Fruit fly (Drosophila melanogaster): ENCODE results near the gene ATPsynE.

Gene ATPsynE

DNA sequence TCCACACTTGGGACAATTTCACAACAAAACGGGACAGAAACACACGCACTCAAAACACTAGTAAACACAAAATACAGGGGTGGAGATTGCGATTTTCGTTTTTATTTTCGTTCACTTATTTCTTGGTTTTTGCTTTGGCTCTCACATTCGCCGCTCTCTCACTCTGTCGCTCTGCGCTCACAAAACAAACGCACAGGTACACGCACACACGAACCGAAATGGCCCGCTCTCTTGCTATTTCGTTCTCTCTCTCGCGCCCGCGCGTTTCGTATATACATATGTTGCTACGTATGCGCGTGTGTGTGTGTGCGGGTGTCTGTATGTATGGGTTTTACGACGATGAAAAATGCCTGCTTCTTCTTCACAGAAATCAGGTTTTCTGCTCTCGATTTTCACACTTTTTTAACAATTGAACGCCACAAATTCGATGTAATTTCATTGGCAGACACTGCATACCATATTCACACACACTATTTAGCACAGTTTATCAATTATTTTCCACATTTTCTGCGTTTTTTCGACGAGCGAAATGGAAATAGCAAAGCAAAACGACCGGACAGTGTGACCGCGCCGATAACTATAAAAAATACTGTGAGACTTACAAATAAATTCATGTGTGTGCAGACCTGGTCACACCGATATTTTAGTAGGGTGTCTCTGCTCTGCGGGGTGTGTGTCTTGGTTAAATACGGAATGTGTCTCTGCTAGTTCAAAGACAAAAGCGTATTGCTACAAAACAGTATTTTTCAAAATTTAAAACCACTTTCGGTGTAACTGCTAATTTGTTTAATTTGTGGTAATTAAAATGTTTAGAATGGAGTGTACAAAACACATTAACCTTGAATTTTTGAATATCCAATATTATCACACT, 40.2 kb upstream of the ATPsynE start, which contains the start of gene trx (continued):
- TF ChIP-seq CG15269 (tag; optimal IDR thresholded peaks at IDR 0.05) (no peak), CG10209 (GFP tag; optimal IDR thresholded peaks at IDR 0.05) (no peak), gsb (GFP tag; IDR thresholded peaks at IDR 0.05) (no peak), al (GFP tag; IDR thresholded peaks at IDR 0.05) (no peak), CG4328 (GFP tag; optimal IDR thresholded peaks at IDR 0.05) (no peak), sisA (GFP tag; IDR thresholded peaks at IDR 0.05) (no peak), CG4360 (GFP tag; IDR thresholded peaks at IDR 0.05) (no peak), Optix (GFP tag; IDR thresholded peaks at IDR 0.05) (no peak), CG3838 (GFP tag; optimal IDR thresholded peaks at IDR 0.05) (no peak), ap (GFP tag; IDR thresholded peaks at IDR 0.05) (no peak), psq (GFP tag; optimal IDR thresholded peaks at IDR 0.05) (peak; percentile 70), CG8388 (GFP tag; optimal IDR thresholded peaks at IDR 0.05) (no peak), CG3995 (GFP tag; optimal IDR thresholded peaks at IDR 0.05) (no peak), CG14667 (GFP tag; IDR thresholded peaks at IDR 0.05) (no peak), Mrtf (GFP tag; IDR thresholded peaks at IDR 0.05) (no peak), ttk (GFP tag; IDR thresholded peaks at IDR 0.05) (no peak), ems (GFP tag; optimal IDR thresholded peaks at IDR 0.05) (no peak), Pdp1 (GFP tag; optimal IDR thresholded peaks at IDR 0.05) (peak in 1 of 2 experiments; percentile 46), Hand (GFP tag; optimal IDR thresholded peaks at IDR 0.05) (no peak), CG7556 (GFP tag; optimal IDR thresholded peaks at IDR 0.05) (no peak), YL-1 (GFP tag; optimal IDR thresholded peaks at IDR 0.05) (peak; percentile 88), ind (GFP tag; optimal IDR thresholded peaks at IDR 0.05) (no peak), Fer1 (GFP tag; optimal IDR thresholded peaks at IDR 0.05) (peak; percentile 10), NC2β (GFP tag; optimal IDR thresholded peaks at IDR 0.05) (peak; percentile 16), ara (GFP tag; IDR thresholded peaks at IDR 0.05) (no peak), tup (GFP tag; optimal IDR thresholded peaks at IDR 0.05) (no peak), HmgZ (tag; optimal IDR thresholded peaks at IDR 0.05) (peak; percentile 39), Lpt (GFP tag; optimal IDR thresholded peaks at IDR 0.05) (no peak), cato (GFP tag; optimal IDR thresholded peaks at IDR 0.05; ENCODE audit: borderline replicate concordance) (no peak), CG4424 (GFP tag; optimal IDR thresholded peaks at IDR 0.05) (no peak), CG18262 (tag; optimal IDR thresholded peaks at IDR 0.05) (peak; percentile 13), dysf (GFP tag; IDR thresholded peaks at IDR 0.05) (no peak), CG10267 (tag; optimal IDR thresholded peaks at IDR 0.05) (peak; percentile 66), NfI (GFP tag; optimal IDR thresholded peaks at IDR 0.05) (no peak), CG14710 (tag; optimal IDR thresholded peaks at IDR 0.05) (peak; percentile 80), Atf3 (GFP tag; optimal IDR thresholded peaks at IDR 0.05) (no peak), CG34422 (GFP tag; IDR thresholded peaks at IDR 0.05) (no peak), Doc3 (GFP tag; IDR thresholded peaks at IDR 0.05; ENCODE audit: partially characterized antibody) (no peak), CG12104 (GFP tag; optimal IDR thresholded peaks at IDR 0.05) (no peak), CG17359 (tag; optimal IDR thresholded peaks at IDR 0.05) (no peak), fd3F (GFP tag; optimal IDR thresholded peaks at IDR 0.05) (no peak), p53 (GFP tag; optimal IDR thresholded peaks at IDR 0.05) (peak; percentile 33), Hr51 (GFP tag; optimal IDR thresholded peaks at IDR 0.05) (peak; percentile 8 to 25), MESR4 (GFP tag; optimal IDR thresholded peaks at IDR 0.05) (peak; percentile 96), ERR (GFP tag; optimal IDR thresholded peaks at IDR 0.05) (no peak), Stat92E (GFP tag; optimal IDR thresholded peaks at IDR 0.05) (peak in 1 of 3 experiments; percentile 84), yki (optimal IDR thresholded peaks at IDR 0.05) (peak; percentile 93), CG17802 (tag; optimal IDR thresholded peaks at IDR 0.05) (no peak), ab (GFP tag; optimal IDR thresholded peaks at IDR 0.05) (no peak)
